Fruit fly (Drosophila melanogaster): ENCODE measurements around the gene Prosalpha2.

Gene Prosalpha2

DNA sequence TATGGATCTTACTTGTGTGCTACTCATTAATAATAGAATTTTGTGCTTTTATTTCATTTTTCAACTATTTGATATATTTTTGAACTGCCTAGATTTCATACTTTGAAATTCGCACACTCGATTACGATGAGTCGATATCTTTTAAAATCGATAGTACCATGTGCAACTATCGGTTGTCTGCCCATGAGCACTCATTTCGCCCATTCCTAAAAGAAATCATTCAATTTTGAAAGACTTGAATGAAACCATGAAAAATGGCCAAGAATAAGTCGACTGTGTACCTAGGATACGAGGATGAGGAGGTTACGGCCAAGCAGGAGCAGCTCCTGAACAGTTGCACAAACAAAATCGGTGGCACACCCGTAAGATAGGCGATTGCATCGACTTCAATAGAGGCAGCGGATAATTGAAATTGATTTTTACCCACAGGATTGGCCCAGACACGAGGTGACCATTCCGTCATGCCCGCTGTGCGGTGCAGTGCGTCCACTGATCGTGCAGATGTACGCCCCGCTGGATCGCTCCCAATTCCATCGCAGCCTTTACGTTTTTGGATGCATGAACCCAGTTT lies 25.3 kb downstream of the Prosalpha2 start, which contains the start of gene trus (continued):
- TF ChIP-seq dysf (GFP tag; IDR thresholded peaks at IDR 0.05) (no peak), MBD-R2 (GFP tag; IDR thresholded peaks at IDR 0.05) (peak; percentile 75), bbx (GFP tag; IDR thresholded peaks at IDR 0.05; ENCODE audit: partially characterized antibody) (peak; percentile 93), CG3407 (GFP tag; optimal IDR thresholded peaks at IDR 0.05) (no peak), hb (GFP tag; IDR thresholded peaks at IDR 0.05; ENCODE audit: partially characterized antibody) (peak; percentile 70; the same call in 2 of the 3 replicates), CG17612 (GFP tag; IDR thresholded peaks at IDR 0.05) (no peak), inv (GFP tag; IDR thresholded peaks at IDR 0.05; ENCODE audit: partially characterized antibody) (peak; percentile 69), slou (GFP tag; optimal IDR thresholded peaks at IDR 0.05) (no peak), CG34376 (GFP tag; optimal IDR thresholded peaks at IDR 0.05) (no peak), nau (GFP tag; optimal IDR thresholded peaks at IDR 0.05) (no peak), CG3065 (GFP tag; optimal IDR thresholded peaks at IDR 0.05) (no peak), CG7372 (GFP tag; IDR thresholded peaks at IDR 0.05) (no peak), Lpt (GFP tag; optimal IDR thresholded peaks at IDR 0.05) (no peak), cg (GFP tag; optimal IDR thresholded peaks at IDR 0.05) (no peak), CG1832 (GFP tag; optimal IDR thresholded peaks at IDR 0.05) (no peak), CG10274 (GFP tag; optimal IDR thresholded peaks at IDR 0.05) (no peak), CG17361 (GFP tag; IDR thresholded peaks at IDR 0.05) (no peak), odd (GFP tag; optimal IDR thresholded peaks at IDR 0.05) (no peak), sc (optimal IDR thresholded peaks at IDR 0.05) (no peak), sc (GFP tag; optimal IDR thresholded peaks at IDR 0.05) (no peak), CG12155 (GFP tag; optimal IDR thresholded peaks at IDR 0.05) (no peak), CG17385 (GFP tag; optimal IDR thresholded peaks at IDR 0.05) (no peak), crp (GFP tag; optimal IDR thresholded peaks at IDR 0.05) (peak in 1 of 2 experiments; percentile 42), Optix (GFP tag; IDR thresholded peaks at IDR 0.05) (no peak), CG8944 (GFP tag; optimal IDR thresholded peaks at IDR 0.05) (no peak), tio (GFP tag; optimal IDR thresholded peaks at IDR 0.05) (no peak), pita (GFP tag; optimal IDR thresholded peaks at IDR 0.05) (no peak), dpn (GFP tag; optimal IDR thresholded peaks at IDR 0.05) (no peak), ap (GFP tag; IDR thresholded peaks at IDR 0.05) (no peak), Dp (GFP tag; optimal IDR thresholded peaks at IDR 0.05) (peak; percentile 87), eve (GFP tag; optimal IDR thresholded peaks at IDR 0.05) (no peak), Bgb (GFP tag; IDR thresholded peaks at IDR 0.05; ENCODE audit: partially characterized antibody) (peak; percentile 89), HmgZ (tag; optimal IDR thresholded peaks at IDR 0.05) (peak; percentile 14), Hand (GFP tag; optimal IDR thresholded peaks at IDR 0.05) (no peak), MESR4 (GFP tag; optimal IDR thresholded peaks at IDR 0.05) (peak; percentile 79), CG3995 (GFP tag; optimal IDR thresholded peaks at IDR 0.05) (no peak), CG18764 (GFP tag; optimal IDR thresholded peaks at IDR 0.05) (no peak), Dip2 (GFP tag; IDR thresholded peaks at IDR 0.05) (no peak), prd (optimal IDR thresholded peaks at IDR 0.05) (no peak), prd (GFP tag; IDR thresholded peaks at IDR 0.05) (no peak), CG6854 (GFP tag; optimal IDR thresholded peaks at IDR 0.05) (no peak), CG5953 (GFP tag; IDR thresholded peaks at IDR 0.05) (no peak), CG9817 (tag; optimal IDR thresholded peaks at IDR 0.05) (no peak), Hmr (GFP tag; optimal IDR thresholded peaks at IDR 0.05) (no peak), sim (GFP tag; IDR thresholded peaks at IDR 0.05) (no peak), CG4282 (GFP tag; optimal IDR thresholded peaks at IDR 0.05) (no peak), Tbp (GFP tag; optimal IDR thresholded peaks at IDR 0.05) (no peak), Atf6 (GFP tag; IDR thresholded peaks at IDR 0.05) (no peak), Scr (GFP tag; IDR thresholded peaks at IDR 0.05; ENCODE audit: partially characterized antibody) (peak; percentile 86), Mrtf (GFP tag; IDR thresholded peaks at IDR 0.05) (no peak), CG1647 (GFP tag; optimal IDR thresholded peaks at IDR 0.05) (no peak), Med (GFP tag) (peak; percentile 35)

Measured in whole organism, embryonic.